Worm (Caenorhabditis elegans) whole organism, L4 larva: Measurements from ENCODE around the gene wrm-1.

ENCODE experiments used
- F37D6.2 ChIP-seq: sonication (generic microtip); optimal IDR thresholded peaks from 2 replicates; lab custom pipeline; 2016; ENCODE audit warnings: mild to moderate bottlenecking, missing genetic modification characterization, missing compliant biosample characterization
- T20F7.1 ChIP-seq: fragments of 200-800 bp; sonication (Bioruptor generic); optimal IDR thresholded peaks from 2 replicates; lab custom pipeline; 2018; ENCODE audit warnings: mild to moderate bottlenecking, missing genetic modification characterization, missing compliant biosample characterization
- Y48G9A.11 ChIP-seq: fragments of 200-800 bp; sonication (Bioruptor generic); IDR thresholded peaks from 2 replicates; pipeline ENCODE4 v1.3.6; 2022; ENCODE audit warnings: missing genetic modification reagents, missing genetic modification characterization, missing compliant biosample characterization
- Y75B8A.6 ChIP-seq: fragments of 200-800 bp; sonication (Bioruptor generic); IDR thresholded peaks from 2 replicates; pipeline ENCODE4 v1.3.6; 2022; ENCODE audit warnings: missing genetic modification reagents, missing genetic modification characterization, missing compliant biosample characterization
- ZK337.2 ChIP-seq: fragments of 200-800 bp; sonication (Bioruptor generic); IDR thresholded peaks from 2 replicates; pipeline ENCODE4 v1.3.6; 2022; ENCODE audit warnings: missing genetic modification reagents, missing genetic modification characterization, missing compliant biosample characterization
- ZK546.5 ChIP-seq, 2 experiments: sonication (generic microtip); optimal IDR thresholded peaks; 2 replicates each; lab custom pipeline; 2017; ENCODE audit warnings: missing biosample characterization in 2 of 2, missing genetic modification characterization in 2 of 2
- arid-1 ChIP-seq: fragments of 200-800 bp; sonication (Bioruptor generic); conservative IDR thresholded peaks from 2 replicates; pipeline ENCODE4 v1.3.6; 2022; ENCODE audit warnings: missing genetic modification reagents, missing genetic modification characterization, missing compliant biosample characterization
- ceh-20 ChIP-seq: fragments of 200-800 bp; sonication (Bioruptor generic); IDR thresholded peaks from 2 replicates; pipeline ENCODE4 v1.3.6; 2022; ENCODE audit warnings: missing genetic modification reagents, missing genetic modification characterization, missing compliant biosample characterization
- ceh-28 ChIP-seq: fragments of 150-350 bp; optimal IDR thresholded peaks from 2 replicates; lab custom pipeline; 2014; ENCODE audit warnings: missing biosample characterization, missing genetic modification reagents, missing genetic modification characterization
- ceh-62 ChIP-seq: sonication (generic microtip); optimal IDR thresholded peaks from 2 replicates; lab custom pipeline; 2017; ENCODE audit warnings: missing biosample characterization, missing genetic modification characterization
- ces-1 ChIP-seq: fragments of 150-350 bp; sonication (generic microtip); optimal IDR thresholded peaks from 4 replicates; lab custom pipeline; 2014; ENCODE audit warnings: missing biosample characterization, missing genetic modification reagents, missing genetic modification characterization
- ctbp-1 ChIP-seq: fragments of 200-800 bp; sonication (Bioruptor generic); IDR thresholded peaks from 2 replicates; pipeline ENCODE4 v1.3.6; 2022; ENCODE audit warnings: missing genetic modification reagents, missing genetic modification characterization, missing compliant biosample characterization
- daf-12 ChIP-seq: fragments of 150-350 bp; optimal IDR thresholded peaks from 2 replicates; lab custom pipeline; 2014; ENCODE audit warnings: missing biosample characterization, missing genetic modification reagents, missing genetic modification characterization
- daf-19 ChIP-seq: fragments of 200-800 bp; sonication (Bioruptor generic); conservative IDR thresholded peaks from 2 replicates; pipeline ENCODE4 v1.3.6; 2022; ENCODE audit warnings: missing genetic modification characterization, missing compliant biosample characterization
- daf-8 ChIP-seq: fragments of 200-800 bp; sonication (Bioruptor generic); IDR thresholded peaks from 2 replicates; pipeline ENCODE4 v1.3.6; 2022; ENCODE audit warnings: missing genetic modification characterization, missing compliant biosample characterization
- dpl-1 ChIP-seq: fragments of 150-350 bp; optimal IDR thresholded peaks from 2 replicates; lab custom pipeline; 2014; ENCODE audit warnings: missing biosample characterization, missing genetic modification reagents, missing genetic modification characterization
- egl-27 ChIP-seq: sonication (generic microtip); optimal IDR thresholded peaks from 3 replicates; lab custom pipeline; 2017; ENCODE audit warnings: missing biosample characterization, missing genetic modification reagents, missing genetic modification characterization
- egl-43 ChIP-seq: fragments of 200-800 bp; sonication (Bioruptor generic); IDR thresholded peaks from 2 replicates; pipeline ENCODE4 v1.3.6; 2022; ENCODE audit warnings: missing genetic modification reagents, missing genetic modification characterization, missing compliant biosample characterization
- hlh-30 ChIP-seq: sonication (generic microtip); optimal IDR thresholded peaks from 2 replicates; lab custom pipeline; 2017; ENCODE audit warnings: antibody characterized with exemption, mild to moderate bottlenecking, missing genetic modification characterization, missing compliant biosample characterization; ENCODE audit not compliant: insufficient read depth
- jun-1 ChIP-seq: fragments of 150-350 bp; optimal IDR thresholded peaks from 2 replicates; lab custom pipeline; 2014; ENCODE audit warnings: missing biosample characterization, missing genetic modification reagents, missing genetic modification characterization
- lim-7 ChIP-seq: fragments of 200-800 bp; sonication (Bioruptor generic); IDR thresholded peaks from 2 replicates; pipeline ENCODE4 v1.3.6; 2022; ENCODE audit warnings: missing genetic modification characterization, missing compliant biosample characterization
- lin-13 ChIP-seq: fragments of 150-350 bp; optimal IDR thresholded peaks from 2 replicates; lab custom pipeline; 2014; ENCODE audit warnings: missing biosample characterization, missing genetic modification reagents, missing genetic modification characterization
- lir-3 ChIP-seq: sonication (generic microtip); optimal IDR thresholded peaks from 2 replicates; lab custom pipeline; 2016; ENCODE audit warnings: mild to moderate bottlenecking, missing genetic modification characterization, missing compliant biosample characterization
- lsy-2 ChIP-seq, 2 experiments: fragments of 150-350 bp in 1 of 2; sonication (generic microtip) in 1 of 2; optimal IDR thresholded peaks; 2 replicates each; lab custom pipeline; 2014 to 2017; ENCODE audit warnings: missing biosample characterization in 2 of 2, missing genetic modification characterization in 2 of 2
- madf-5 ChIP-seq, 2 experiments: fragments of 200-800 bp; sonication (Bioruptor generic); IDR thresholded peaks; 2 replicates each; pipeline ENCODE4 v1.3.6; 2022; ENCODE audit warnings: missing compliant biosample characterization in 2 of 2, missing genetic modification characterization in 2 of 2
- mdt-29 ChIP-seq: fragments of 200-800 bp; sonication (Bioruptor generic); IDR thresholded peaks from 2 replicates; pipeline ENCODE4 v1.3.6; 2022; ENCODE audit warnings: missing genetic modification reagents, missing genetic modification characterization, missing compliant biosample characterization
- mxl-2 ChIP-seq: fragments of 200-800 bp; sonication (Bioruptor generic); conservative IDR thresholded peaks from 2 replicates; pipeline ENCODE4 v1.3.6; 2022; ENCODE audit warnings: missing genetic modification reagents, missing genetic modification characterization, missing compliant biosample characterization
- nhr-102 ChIP-seq: sonication (generic microtip); optimal IDR thresholded peaks from 2 replicates; lab custom pipeline; 2016; ENCODE audit warnings: mild to moderate bottlenecking, missing genetic modification characterization, moderate library complexity, missing compliant biosample characterization
- nhr-11 ChIP-seq: fragments of 150-350 bp; optimal IDR thresholded peaks from 2 replicates; lab custom pipeline; 2014; ENCODE audit warnings: missing biosample characterization, missing genetic modification characterization
- nhr-111 ChIP-seq: fragments of 200-800 bp; sonication (Bioruptor generic); optimal IDR thresholded peaks from 2 replicates; lab custom pipeline; 2018; ENCODE audit warnings: mild to moderate bottlenecking, missing genetic modification characterization, missing compliant biosample characterization
- nhr-237 ChIP-seq: sonication (generic microtip); optimal IDR thresholded peaks from 2 replicates; lab custom pipeline; 2017; ENCODE audit warnings: missing biosample characterization, missing genetic modification characterization
- nhr-41 ChIP-seq: fragments of 200-800 bp; sonication (Bioruptor generic); IDR thresholded peaks from 2 replicates; pipeline ENCODE4 v1.3.6; 2022; ENCODE audit warnings: missing genetic modification reagents, missing genetic modification characterization, missing compliant biosample characterization
- nhr-42 ChIP-seq: fragments of 200-800 bp; sonication (Bioruptor generic); IDR thresholded peaks from 2 replicates; pipeline ENCODE4 v1.3.6; 2022; ENCODE audit warnings: missing genetic modification characterization, missing compliant biosample characterization
- nhr-76 ChIP-seq: fragments of 150-350 bp; optimal IDR thresholded peaks from 2 replicates; lab custom pipeline; 2014; ENCODE audit warnings: missing biosample characterization, missing genetic modification characterization
- pha-4 ChIP-seq, 2 experiments: fragments of 150-350 bp in 1 of 2; fragments of 200-800 bp in 1 of 2; sonication (Bioruptor generic) in 1 of 2; IDR thresholded peaks in 1 of 2; optimal IDR thresholded peaks in 1 of 2; 2 replicates each; pipeline versions ENCODE4 v1.3.6 to Lab custom; 2014 to 2022; ENCODE audit warnings: missing genetic modification characterization in 2 of 2, missing genetic modification reagents in 2 of 2, missing biosample characterization in 1 of 2, missing compliant biosample characterization in 1 of 2
- php-3 ChIP-seq: fragments of 200-800 bp; sonication (Bioruptor generic); IDR thresholded peaks from 2 replicates; pipeline ENCODE4 v1.3.6; 2022; ENCODE audit warnings: missing genetic modification reagents, missing genetic modification characterization, missing compliant biosample characterization
- pqm-1 ChIP-seq: sonication (generic microtip); optimal IDR thresholded peaks from 2 replicates; lab custom pipeline; 2017; ENCODE audit warnings: missing biosample characterization, missing genetic modification characterization
- saeg-2 ChIP-seq: fragments of 200-800 bp; sonication (Bioruptor generic); IDR thresholded peaks from 2 replicates; pipeline ENCODE4 v1.3.6; 2022; ENCODE audit warnings: missing genetic modification reagents, missing genetic modification characterization, missing compliant biosample characterization
- sdz-12 ChIP-seq: fragments of 200-800 bp; sonication (Bioruptor generic); optimal IDR thresholded peaks from 2 replicates; lab custom pipeline; 2018; ENCODE audit warnings: mild to moderate bottlenecking, missing genetic modification characterization, missing compliant biosample characterization
- set-16 ChIP-seq: fragments of 200-800 bp; sonication (Bioruptor generic); IDR thresholded peaks from 2 replicates; pipeline ENCODE4 v1.3.6; 2022; ENCODE audit warnings: missing genetic modification reagents, missing genetic modification characterization, missing compliant biosample characterization
- skn-1 ChIP-seq: fragments of 150-350 bp; optimal IDR thresholded peaks from 2 replicates; lab custom pipeline; 2014; ENCODE audit warnings: missing biosample characterization, missing genetic modification characterization
- snpc-1.2 ChIP-seq: fragments of 200-800 bp; sonication (Bioruptor generic); IDR thresholded peaks from 2 replicates; pipeline ENCODE4 v1.3.6; 2022; ENCODE audit warnings: missing genetic modification reagents, missing genetic modification characterization, missing compliant biosample characterization
- spr-3 ChIP-seq: fragments of 200-800 bp; sonication (Bioruptor generic); optimal IDR thresholded peaks from 2 replicates; lab custom pipeline; 2018; ENCODE audit warnings: mild to moderate bottlenecking, missing genetic modification characterization, missing compliant biosample characterization
- tra-1 ChIP-seq: fragments of 200-800 bp; sonication (Bioruptor generic); IDR thresholded peaks from 2 replicates; pipeline ENCODE4 v1.3.6; 2022; ENCODE audit warnings: missing genetic modification reagents, missing genetic modification characterization, missing compliant biosample characterization
- unc-130 ChIP-seq: sonication (generic microtip); optimal IDR thresholded peaks from 2 replicates; lab custom pipeline; 2016; ENCODE audit warnings: missing genetic modification reagents, missing genetic modification characterization, missing compliant biosample characterization
- vab-7 ChIP-seq: fragments of 200-800 bp; sonication (Bioruptor generic); IDR thresholded peaks from 2 replicates; pipeline ENCODE4 v1.3.6; 2022; ENCODE audit warnings: missing genetic modification reagents, missing genetic modification characterization, missing compliant biosample characterization
- zfp-2 ChIP-seq: sonication (generic microtip); optimal IDR thresholded peaks from 2 replicates; lab custom pipeline; 2016; ENCODE audit warnings: mild to moderate bottlenecking, missing genetic modification characterization, missing compliant biosample characterization
- zfp-3 ChIP-seq: fragments of 200-800 bp; sonication (Bioruptor generic); conservative IDR thresholded peaks from 2 replicates; pipeline ENCODE4 v1.3.6; 2022; ENCODE audit warnings: missing genetic modification reagents, missing genetic modification characterization, missing compliant biosample characterization

The wrm-1 gene

DNA sequence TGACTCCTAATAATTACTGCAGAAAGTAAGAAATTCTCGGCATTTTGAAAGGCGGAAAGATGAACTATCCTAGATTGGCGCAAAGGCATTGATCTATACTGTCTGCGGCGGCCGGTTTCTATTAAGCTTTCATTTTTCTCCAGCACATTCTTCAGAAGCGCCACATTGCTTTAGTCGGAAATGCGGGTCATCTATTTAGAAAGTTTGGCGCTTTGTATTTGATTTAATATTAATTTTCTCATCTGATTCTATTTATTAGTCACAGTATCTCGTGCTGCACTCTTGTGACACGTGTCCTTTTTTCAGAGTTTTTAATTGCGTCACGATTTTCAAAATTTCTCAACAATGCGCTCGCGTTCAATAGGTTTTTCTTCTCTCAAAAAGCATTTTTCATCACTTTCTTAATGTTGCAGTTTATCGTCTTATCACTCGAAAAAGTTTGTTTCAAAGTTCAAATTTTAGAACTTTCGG, 7.6 kb upstream of the wrm-1 start (continued):
- TF ChIP-seq skn-1 (tag; lab: Kevin White, UChicago): no peak
- TF ChIP-seq unc-130: no peak
- no peak for TF ChIP-seq Y48G9A.11
- no peak for TF ChIP-seq daf-12 (tag; lab: Kevin White, UChicago)
- TF ChIP-seq jun-1: no peak
- TF ChIP-seq sdz-12: no peak
- TF ChIP-seq lsy-2 (tag; optimal IDR thresholded peaks at IDR 0.05; lab: Kevin White, UChicago): no peak
- TF ChIP-seq ZK337.2 (GFP tag; lab: Robert Waterston, UW): no peak
- 0 out of 2 replicates have a peak, but pooled peaks have one; percentile 24 for TF ChIP-seq Y75B8A.6 (GFP tag; lab: Robert Waterston, UW)
- TF ChIP-seq nhr-237 (tag; lab: Kevin White, UChicago): no peak
- TF ChIP-seq nhr-42 (GFP tag; lab: Robert Waterston, UW): no peak

DNA sequence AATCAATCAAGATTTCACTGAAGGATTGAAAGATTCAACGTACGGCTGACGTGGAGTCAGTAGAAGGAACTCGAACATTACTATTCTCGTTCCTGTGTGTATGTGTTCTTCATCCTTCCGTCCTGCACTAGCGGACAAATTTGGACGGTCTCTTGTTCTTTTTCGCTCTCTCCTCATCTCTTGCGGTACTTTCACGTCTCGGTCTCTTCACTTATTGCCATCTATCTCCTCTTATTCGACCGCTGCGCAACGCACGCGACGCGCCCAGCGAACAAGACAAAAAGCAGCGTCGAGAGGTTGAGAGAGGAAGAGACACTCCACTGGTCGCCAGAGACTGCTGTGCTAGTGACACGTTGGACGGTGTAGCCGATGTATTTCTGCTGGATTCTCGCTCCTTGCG, 7.2 kb upstream of the wrm-1 start:
- TF ChIP-seq madf-5 (GFP tag; IDR thresholded peaks at IDR 0.05; lab: Robert Waterston, UW) (no peak), nhr-76 (tag; lab: Kevin White, UChicago) (no peak), lin-13 (GFP tag; lab: Kevin White, UChicago) (peak; percentile 48), sdz-12 (no peak), pqm-1 (tag; lab: Kevin White, UChicago) (peak; percentile 21), T20F7.1 (GFP tag; lab: Kevin White, UChicago) (no peak), saeg-2 (GFP tag; lab: Robert Waterston, UW) (no peak), ces-1 (no peak), daf-19 (GFP tag; lab: Robert Waterston, UW) (no peak), nhr-237 (tag; lab: Kevin White, UChicago) (no peak), egl-43 (GFP tag; lab: Robert Waterston, UW) (peak; percentile 86), egl-27 (tag; lab: Kevin White, UChicago) (no peak), daf-8 (GFP tag; lab: Robert Waterston, UW) (no peak), nhr-111 (GFP tag; lab: Kevin White, UChicago) (peak; percentile 3), spr-3 (no peak), ceh-20 (GFP tag; lab: Robert Waterston, UW) (no peak), mdt-29 (peak; percentile 23; the same call in 1 of the 2 replicates), ZK546.5 (tag; optimal IDR thresholded peaks at IDR 0.05; lab: Kevin White, UChicago) (no peak), mxl-2 (no peak), lsy-2 (tag; optimal IDR thresholded peaks at IDR 0.05; lab: Kevin White, UChicago) (peak; percentile 37 to 68), Y75B8A.6 (GFP tag; lab: Robert Waterston, UW) (no peak), ceh-28 (tag; lab: Kevin White, UChicago) (peak; percentile 9), pha-4 (GFP tag; IDR thresholded peaks at IDR 0.05; lab: Robert Waterston, UW) (peak; percentile 17; the same call in 1 of the 2 replicates), pha-4 (tag; optimal IDR thresholded peaks at IDR 0.05; lab: Kevin White, UChicago) (no peak), vab-7 (GFP tag; lab: Robert Waterston, UW) (peak; percentile 40; the same call in 1 of the 2 replicates), zfp-3 (GFP tag; lab: Robert Waterston, UW) (no peak), set-16 (GFP tag; lab: Robert Waterston, UW) (peak; percentile 70), lir-3 (tag; lab: Kevin White, UChicago) (no peak), php-3 (GFP tag; lab: Robert Waterston, UW) (peak; percentile 9; the same call in 1 of the 2 replicates), arid-1 (GFP tag; lab: Robert Waterston, UW) (0 out of 2 replicates have a peak, but pooled peaks have one; percentile 9), daf-12 (tag; lab: Kevin White, UChicago) (no peak), ctbp-1 (no peak; the same call in 1 of the 2 replicates), tra-1 (GFP tag; lab: Robert Waterston, UW) (no peak), hlh-30 (peak; percentile 64), nhr-102 (tag; lab: Kevin White, UChicago) (no peak), nhr-41 (GFP tag; lab: Robert Waterston, UW) (no peak), snpc-1.2 (GFP tag; lab: Robert Waterston, UW) (peak; percentile 57; the same call in 1 of the 2 replicates), zfp-2 (no peak), nhr-11 (tag; lab: Kevin White, UChicago) (peak; percentile 60), ceh-62 (tag; lab: Kevin White, UChicago) (no peak), lim-7 (no peak), F37D6.2 (tag; lab: Kevin White, UChicago) (no peak), dpl-1 (GFP tag; lab: Kevin White, UChicago) (peak; percentile 26)
